Worm (Caenorhabditis elegans): Measurements from ENCODE around the gene gly-6.

ce11 chrIII:4358345-4358744 lies 27.3 kb upstream of the gly-6 start:
- TF ChIP-seq lin-13 (tag; optimal IDR thresholded peaks at IDR 0.05) (no peak), ztf-11 (tag; optimal IDR thresholded peaks at IDR 0.05) (no peak), nhr-237 (tag; optimal IDR thresholded peaks at IDR 0.05) (no peak), mls-2 (tag; optimal IDR thresholded peaks at IDR 0.05) (no peak), nhr-28 (tag; optimal IDR thresholded peaks at IDR 0.05) (no peak), elt-1 (tag; optimal IDR thresholded peaks at IDR 0.05; ENCODE audit: borderline replicate concordance, insufficient read depth) (no peak), nhr-12 (tag; optimal IDR thresholded peaks at IDR 0.05) (no peak), blmp-1 (tag; optimal IDR thresholded peaks at IDR 0.05) (no peak), snpc-4 (tag; optimal IDR thresholded peaks at IDR 0.05) (no peak), lsy-2 (tag; optimal IDR thresholded peaks at IDR 0.05) (no peak), pha-4 (tag; optimal IDR thresholded peaks at IDR 0.05) (no peak), unc-62 (GFP tag; optimal IDR thresholded peaks at IDR 0.05) (peak; percentile 98)
